Fruit fly (Drosophila melanogaster) whole organism, embryonic: ENCODE data around the gene Jon99Fii.

Source experiments
- Aef1 ChIP-seq: fragments of 200-800 bp; sonication (Bioruptor generic); IDR thresholded peaks from 3 replicates; pipeline ENCODE4 v1.3.6; 2022; ENCODE audit warnings: missing biosample characterization, missing genetic modification characterization
- Asciz ChIP-seq: fragments of 200-800 bp; sonication (Bioruptor generic); optimal IDR thresholded peaks from 2 replicates; lab custom pipeline; 2017; ENCODE audit warnings: missing biosample characterization, mild to moderate bottlenecking, missing genetic modification characterization, missing genetic modification reagents
- CG10462 ChIP-seq: fragments of 200-800 bp; sonication (Bioruptor generic); optimal IDR thresholded peaks from 2 replicates; lab custom pipeline; 2016; ENCODE audit warnings: missing biosample characterization, missing genetic modification characterization
- CG11398 ChIP-seq: fragments of 200-800 bp; sonication (Bioruptor generic); optimal IDR thresholded peaks from 2 replicates; lab custom pipeline; 2016; ENCODE audit warnings: missing biosample characterization, missing genetic modification characterization
- CG11560 ChIP-seq: fragments of 200-800 bp; sonication (Bioruptor generic); IDR thresholded peaks from 3 replicates; pipeline ENCODE4 v1.3.6; 2022; ENCODE audit warnings: missing biosample characterization, missing genetic modification characterization
- CG14050 ChIP-seq: fragments of 200-800 bp; sonication (Bioruptor generic); IDR thresholded peaks from 3 replicates; pipeline ENCODE4 v1.3.6; 2022; ENCODE audit warnings: missing biosample characterization, missing genetic modification characterization
- CG15479 ChIP-seq: fragments of 200-800 bp; sonication (Bioruptor generic); optimal IDR thresholded peaks from 3 replicates; lab custom pipeline; 2019; ENCODE audit warnings: missing biosample characterization, mild to moderate bottlenecking, missing genetic modification characterization, moderate library complexity
- CG1647 ChIP-seq: fragments of 200-800 bp; sonication (Bioruptor generic); optimal IDR thresholded peaks from 3 replicates; lab custom pipeline; 2016; ENCODE audit warnings: missing biosample characterization, missing genetic modification characterization
- CG17612 ChIP-seq: fragments of 200-800 bp; sonication (Bioruptor generic); IDR thresholded peaks from 2 replicates; pipeline ENCODE4 v1.3.6; 2022; ENCODE audit warnings: missing biosample characterization, missing genetic modification characterization
- CG2199 ChIP-seq: fragments of 200-800 bp; sonication (Bioruptor generic); IDR thresholded peaks from 3 replicates; pipeline ENCODE4 v1.3.6; 2022; ENCODE audit warnings: missing biosample characterization, missing genetic modification characterization
- CG2678 ChIP-seq: fragments of 200-800 bp; sonication (Bioruptor generic); optimal IDR thresholded peaks from 3 replicates; lab custom pipeline; 2019; ENCODE audit warnings: missing biosample characterization, mild to moderate bottlenecking, missing genetic modification characterization, moderate library complexity
- CG2889 ChIP-seq: fragments of 200-800 bp; sonication (Bioruptor generic); IDR thresholded peaks from 3 replicates; pipeline ENCODE4 v1.3.6; 2022; ENCODE audit warnings: missing biosample characterization, missing genetic modification characterization
- CG30403 ChIP-seq: fragments of 200-800 bp; sonication (Bioruptor generic); optimal IDR thresholded peaks from 3 replicates; lab custom pipeline; 2016; ENCODE audit warnings: missing biosample characterization, missing genetic modification characterization
- CG5245 ChIP-seq: fragments of 200-800 bp; sonication (Bioruptor generic); optimal IDR thresholded peaks from 3 replicates; lab custom pipeline; 2016; ENCODE audit warnings: missing biosample characterization, missing genetic modification characterization
- CG5953 ChIP-seq: fragments of 200-800 bp; sonication (Bioruptor generic); IDR thresholded peaks from 2 replicates; pipeline ENCODE4 v1.3.6; 2022; ENCODE audit warnings: missing biosample characterization, missing genetic modification characterization
- CG6654 ChIP-seq: fragments of 200-800 bp; sonication (Bioruptor generic); optimal IDR thresholded peaks from 2 replicates; lab custom pipeline; 2017; ENCODE audit warnings: missing biosample characterization, mild to moderate bottlenecking, missing genetic modification characterization
- CG7928 ChIP-seq: fragments of 200-800 bp; sonication (Bioruptor generic); optimal IDR thresholded peaks from 2 replicates; lab custom pipeline; 2017; ENCODE audit warnings: missing biosample characterization, mild to moderate bottlenecking, missing genetic modification characterization
- Camta ChIP-seq: fragments of 200-800 bp; sonication (Bioruptor generic); optimal IDR thresholded peaks from 2 replicates; lab custom pipeline; 2016; ENCODE audit warnings: missing biosample characterization, missing genetic modification characterization
- Dp ChIP-seq: fragments of 200-800 bp; sonication (Bioruptor generic); optimal IDR thresholded peaks from 2 replicates; lab custom pipeline; 2018; ENCODE audit warnings: missing biosample characterization, mild to moderate bottlenecking, missing genetic modification characterization, moderate library complexity
- ERR ChIP-seq: fragments of 200-800 bp; sonication (Bioruptor generic); optimal IDR thresholded peaks from 2 replicates; lab custom pipeline; 2016; ENCODE audit warnings: missing biosample characterization, missing genetic modification characterization
- Fer3 ChIP-seq: fragments of 200-800 bp; sonication (Bioruptor generic); optimal IDR thresholded peaks from 2 replicates; lab custom pipeline; 2018; ENCODE audit warnings: missing biosample characterization, mild to moderate bottlenecking, missing genetic modification characterization, moderate library complexity
- Hey ChIP-seq: fragments of 200-800 bp; sonication (Bioruptor generic); optimal IDR thresholded peaks from 3 replicates; lab custom pipeline; 2018; ENCODE audit warnings: missing biosample characterization, mild to moderate bottlenecking, missing genetic modification characterization
- HmgD ChIP-seq: fragments of 200-800 bp; sonication (Bioruptor generic); optimal IDR thresholded peaks from 3 replicates; lab custom pipeline; 2016; ENCODE audit warnings: missing biosample characterization, missing genetic modification characterization
- Kr ChIP-seq: fragments of 200-800 bp; sonication (Bioruptor generic); optimal IDR thresholded peaks from 2 replicates; lab custom pipeline; 2017; ENCODE audit warnings: missing biosample characterization, mild to moderate bottlenecking, missing genetic modification characterization
- Mrtf ChIP-seq: fragments of 200-800 bp; sonication (Bioruptor generic); IDR thresholded peaks from 3 replicates; pipeline ENCODE4 v1.3.6; 2022; ENCODE audit warnings: missing biosample characterization, missing genetic modification characterization
- Nf-YC ChIP-seq: fragments of 200-800 bp; optimal IDR thresholded peaks from 3 replicates; lab custom pipeline; 2019; ENCODE audit warnings: missing biosample characterization, mild to moderate bottlenecking, missing genetic modification characterization, moderate library complexity
- Poxn ChIP-seq: fragments of 200-800 bp; sonication (Bioruptor generic); IDR thresholded peaks from 2 replicates; pipeline ENCODE4 v1.3.6; 2022; ENCODE audit warnings: missing biosample characterization, missing genetic modification characterization
- Side ChIP-seq: fragments of 200-800 bp; sonication (Bioruptor generic); optimal IDR thresholded peaks from 2 replicates; lab custom pipeline; 2016; ENCODE audit warnings: missing biosample characterization, missing genetic modification characterization
- ac ChIP-seq: fragments of 200-800 bp; sonication (Bioruptor generic); optimal IDR thresholded peaks from 3 replicates; lab custom pipeline; 2017; ENCODE audit warnings: missing biosample characterization, mild to moderate bottlenecking, missing genetic modification characterization
- bsh ChIP-seq, 2 experiments: fragments of 200-800 bp; sonication (Bioruptor generic); optimal IDR thresholded peaks; 2 replicates each; lab custom pipeline; 2017 to 2018; ENCODE audit warnings: mild to moderate bottlenecking in 2 of 2, missing biosample characterization in 2 of 2, missing genetic modification characterization in 2 of 2, moderate library complexity in 1 of 2
- cg ChIP-seq: fragments of 200-800 bp; sonication (Bioruptor generic); optimal IDR thresholded peaks from 3 replicates; lab custom pipeline; 2019; ENCODE audit warnings: missing biosample characterization, mild to moderate bottlenecking, missing genetic modification characterization, moderate library complexity
- ci ChIP-seq: fragments of 200-800 bp; sonication (Bioruptor generic); IDR thresholded peaks from 3 replicates; pipeline ENCODE4 v1.3.6; 2022; ENCODE audit warnings: missing biosample characterization, missing genetic modification characterization
- dimm ChIP-seq: fragments of 200-800 bp; sonication (Bioruptor generic); IDR thresholded peaks from 2 replicates; pipeline ENCODE4 v1.3.6; 2022; ENCODE audit warnings: missing biosample characterization, missing genetic modification characterization
- esg ChIP-seq: fragments of 200-800 bp; sonication (Bioruptor generic); conservative IDR thresholded peaks from 2 replicates; pipeline ENCODE4 v1.3.6; 2022; ENCODE audit warnings: missing biosample characterization, missing genetic modification characterization
- exex ChIP-seq: fragments of 200-800 bp; sonication (Bioruptor generic); optimal IDR thresholded peaks from 4 replicates; lab custom pipeline; 2018; ENCODE audit warnings: missing biosample characterization, mild to moderate bottlenecking, missing genetic modification characterization, moderate library complexity
- fd3F ChIP-seq: fragments of 200-800 bp; sonication (Bioruptor generic); optimal IDR thresholded peaks from 2 replicates; lab custom pipeline; 2018; ENCODE audit warnings: missing biosample characterization, mild to moderate bottlenecking, missing genetic modification characterization, moderate library complexity
- gfzf ChIP-seq: fragments of 200-800 bp; sonication (Bioruptor generic); optimal IDR thresholded peaks from 2 replicates; lab custom pipeline; 2016; ENCODE audit warnings: missing biosample characterization, mild to moderate bottlenecking, missing genetic modification characterization, moderate library complexity
- knrl ChIP-seq: fragments of 200-800 bp; sonication (Bioruptor generic); IDR thresholded peaks from 3 replicates; pipeline ENCODE4 v1.3.6; 2022; ENCODE audit warnings: missing biosample characterization, missing genetic modification characterization; ENCODE audit not compliant: partially characterized antibody
- mam ChIP-seq: fragments of 200-800 bp; sonication (Bioruptor generic); optimal IDR thresholded peaks from 3 replicates; lab custom pipeline; 2016; ENCODE audit warnings: missing biosample characterization, missing genetic modification characterization
- nerfin-2 ChIP-seq: fragments of 200-800 bp; sonication (Bioruptor generic); IDR thresholded peaks from 2 replicates; pipeline ENCODE4 v1.3.6; 2022; ENCODE audit warnings: missing biosample characterization, missing genetic modification characterization; ENCODE audit not compliant: partially characterized antibody
- nmo ChIP-seq: fragments of 200-800 bp; sonication (Bioruptor generic); optimal IDR thresholded peaks from 2 replicates; lab custom pipeline; 2018; ENCODE audit warnings: missing biosample characterization, mild to moderate bottlenecking, missing genetic modification characterization, moderate library complexity
- otp ChIP-seq: fragments of 200-800 bp; sonication (Bioruptor generic); IDR thresholded peaks from 3 replicates; pipeline ENCODE4, ENCODE4 v1.3.6; 2022; ENCODE audit warnings: missing biosample characterization, missing genetic modification characterization
- pfk ChIP-seq: fragments of 200-800 bp; sonication (Bioruptor generic); optimal IDR thresholded peaks from 2 replicates; lab custom pipeline; 2018; ENCODE audit warnings: missing biosample characterization, mild to moderate bottlenecking, missing genetic modification characterization, moderate library complexity
- schlank ChIP-seq: fragments of 200-800 bp; sonication (Bioruptor generic); optimal IDR thresholded peaks from 2 replicates; lab custom pipeline; 2018; ENCODE audit warnings: missing biosample characterization, mild to moderate bottlenecking, missing genetic modification characterization
- slou ChIP-seq: fragments of 200-800 bp; sonication (Bioruptor generic); optimal IDR thresholded peaks from 3 replicates; lab custom pipeline; 2016; ENCODE audit warnings: missing biosample characterization, missing genetic modification characterization
- tll ChIP-seq, 2 experiments: fragments of 200-800 bp in 1 of 2; fragments of >200 bp in 1 of 2; sonication (Bioruptor generic) in 1 of 2; optimal IDR thresholded peaks; 2 replicates each; lab custom pipeline; 2017 to 2019; ENCODE audit warnings: missing biosample characterization in 2 of 2, missing genetic modification characterization in 2 of 2, mild to moderate bottlenecking in 1 of 2, moderate library complexity in 1 of 2
- tup ChIP-seq: fragments of 200-800 bp; sonication (Bioruptor generic); optimal IDR thresholded peaks from 2 replicates; lab custom pipeline; 2016; ENCODE audit warnings: missing biosample characterization, mild to moderate bottlenecking, missing genetic modification characterization, moderate library complexity
- wor ChIP-seq: fragments of 200-800 bp; sonication (Bioruptor generic); IDR thresholded peaks from 2 replicates; pipeline ENCODE4 v1.3.6; 2022; ENCODE audit warnings: missing biosample characterization, missing genetic modification characterization
- yki ChIP-seq: fragments of >200 bp; optimal IDR thresholded peaks from 3 replicates; lab custom pipeline; 2018
- zfh1 ChIP-seq: fragments of 200-800 bp; sonication (Bioruptor generic); IDR thresholded peaks from 3 replicates; pipeline ENCODE4 v1.3.6; 2022; ENCODE audit warnings: missing biosample characterization, missing genetic modification characterization
- zfh2 ChIP-seq: fragments of 200-800 bp; sonication (Bioruptor generic); optimal IDR thresholded peaks from 2 replicates; lab custom pipeline; 2016; ENCODE audit warnings: missing biosample characterization, missing genetic modification characterization

Jon99Fii gene

dm6 chr3R:30461608-30462243, 26.0 kb downstream of the Jon99Fii start (continued):
- no peak for TF ChIP-seq CG5953 (GFP tag; lab: Robert Waterston, UW)
- TF ChIP-seq ac, result no peak
- TF ChIP-seq Nf-YC, result no peak
- peak in 1 of 2 experiments; percentile 20 for TF ChIP-seq bsh (GFP tag; optimal IDR thresholded peaks at IDR 0.05; lab: Kevin White, UChicago)
- TF ChIP-seq CG17612, result no peak
- no peak for TF ChIP-seq Dp (GFP tag; lab: Kevin White, UChicago)
- TF ChIP-seq Hey, result no peak
- TF ChIP-seq nmo (GFP tag; lab: Kevin White, UChicago), result peak; percentile 31
- no peak for TF ChIP-seq Aef1 (GFP tag; lab: Robert Waterston, UW)
- TF ChIP-seq gfzf (GFP tag; lab: Kevin White, UChicago), result no peak
- TF ChIP-seq tup (GFP tag; lab: Kevin White, UChicago), result no peak
- TF ChIP-seq CG30403 (GFP tag; lab: Kevin White, UChicago), result peak; percentile 41
- TF ChIP-seq pfk (GFP tag; lab: Kevin White, UChicago), result no peak
- no peak for TF ChIP-seq Asciz (GFP tag; lab: Kevin White, UChicago)
- no peak for TF ChIP-seq CG1647
- TF ChIP-seq CG6654 (GFP tag; lab: Kevin White, UChicago), result no peak
- TF ChIP-seq nerfin-2 (GFP tag; lab: Robert Waterston, UW), result no peak
- no peak for TF ChIP-seq Poxn
- TF ChIP-seq dimm (GFP tag; lab: Robert Waterston, UW), result no peak
- TF ChIP-seq zfh2, result no peak
- peak; percentile 51 for TF ChIP-seq CG2678 (tag; lab: Kevin White, UChicago)
- TF ChIP-seq CG11398 (GFP tag; lab: Kevin White, UChicago), result no peak
- no peak for TF ChIP-seq Fer3 (tag; lab: Kevin White, UChicago)
- no peak for TF ChIP-seq CG10462 (GFP tag; lab: Kevin White, UChicago)
- TF ChIP-seq CG15479 (GFP tag; lab: Kevin White, UChicago), result peak; percentile 21
- TF ChIP-seq Side (GFP tag; lab: Kevin White, UChicago), result no peak
- TF ChIP-seq CG5245 (GFP tag; lab: Kevin White, UChicago), result no peak
- no peak for TF ChIP-seq CG11560 (tag; lab: Robert Waterston, UW)
- TF ChIP-seq zfh1 (GFP tag; lab: Robert Waterston, UW), result no peak; the same call in 2 of the 3 replicates
- no peak for TF ChIP-seq tll (GFP tag; optimal IDR thresholded peaks at IDR 0.05; lab: Kevin White, UChicago)
- no peak for TF ChIP-seq schlank (tag; lab: Kevin White, UChicago)
- TF ChIP-seq wor (GFP tag; lab: Robert Waterston, UW), result no peak
- TF ChIP-seq Kr, result no peak
- 0 out of 3 replicates have a peak, but pooled peaks have one; percentile 34 for TF ChIP-seq otp (GFP tag; lab: Robert Waterston, UW)
- no peak for TF ChIP-seq HmgD (GFP tag; lab: Kevin White, UChicago)
- TF ChIP-seq CG2199 (GFP tag; lab: Robert Waterston, UW), result 0 out of 3 replicates have a peak, but pooled peaks have one; percentile 45
- no peak for TF ChIP-seq fd3F
- TF ChIP-seq exex (tag; lab: Kevin White, UChicago), result no peak
- no peak for TF ChIP-seq cg (GFP tag; lab: Kevin White, UChicago)
- TF ChIP-seq Camta (GFP tag; lab: Kevin White, UChicago), result no peak
- TF ChIP-seq mam (GFP tag; lab: Kevin White, UChicago), result no peak
- TF ChIP-seq yki (lab: Kevin White, UChicago), result no peak
- TF ChIP-seq knrl (GFP tag; lab: Robert Waterston, UW), result no peak
- no peak for TF ChIP-seq esg
- TF ChIP-seq Mrtf (GFP tag; lab: Robert Waterston, UW), result no peak
- TF ChIP-seq ERR (GFP tag; lab: Kevin White, UChicago), result no peak
- TF ChIP-seq CG7928 (GFP tag; lab: Kevin White, UChicago), result no peak
- TF ChIP-seq slou (GFP tag; lab: Kevin White, UChicago), result no peak
- TF ChIP-seq CG14050 (GFP tag; lab: Robert Waterston, UW), result peak; percentile 18; the same call in 1 of the 3 replicates
- no peak for TF ChIP-seq CG2889 (GFP tag; lab: Robert Waterston, UW)
- peak; percentile 70; the same call in 2 of the 3 replicates for TF ChIP-seq ci (GFP tag; lab: Robert Waterston, UW)
